Worm (Caenorhabditis elegans) whole organism, early embryonic: Measurements from ENCODE around the gene Y62E10A.3.

Experiments
- B0310.2 ChIP-seq: sonication (generic microtip); optimal IDR thresholded peaks from 2 replicates; lab custom pipeline; 2016; ENCODE audit warnings: mild to moderate bottlenecking, missing genetic modification characterization, missing compliant biosample characterization
- ama-1 ChIP-seq: fragments of 150-350 bp; optimal IDR thresholded peaks from 2 replicates; lab custom pipeline; 2014
- ceh-13 ChIP-seq: fragments of 200-800 bp; sonication (Bioruptor generic); optimal IDR thresholded peaks from 2 replicates; lab custom pipeline; 2018; ENCODE audit warnings: mild to moderate bottlenecking, missing genetic modification characterization, missing compliant biosample characterization
- ceh-36 ChIP-seq: sonication (generic microtip); optimal IDR thresholded peaks from 2 replicates; lab custom pipeline; 2016; ENCODE audit warnings: missing genetic modification characterization, inconsistent platforms, missing compliant biosample characterization
- ets-7 ChIP-seq: sonication (generic microtip); optimal IDR thresholded peaks from 2 replicates; lab custom pipeline; 2016; ENCODE audit warnings: missing genotype, missing genetic modification characterization, missing compliant biosample characterization
- flt-1 ChIP-seq: fragments of 200-800 bp; sonication (Bioruptor generic); IDR thresholded peaks from 2 replicates; pipeline ENCODE4 v1.3.6; 2022; ENCODE audit warnings: missing genetic modification characterization, missing compliant biosample characterization
- hmg-4 ChIP-seq: fragments of 200-800 bp; sonication (Bioruptor generic); optimal IDR thresholded peaks from 2 replicates; lab custom pipeline; 2018; ENCODE audit warnings: mild to moderate bottlenecking, missing genetic modification characterization, missing compliant biosample characterization
- hnd-1 ChIP-seq: sonication (generic microtip); optimal IDR thresholded peaks from 2 replicates; lab custom pipeline; 2016; ENCODE audit warnings: missing genetic modification characterization, missing compliant biosample characterization
- pes-1 ChIP-seq: fragments of 200-800 bp; sonication (Bioruptor generic); IDR thresholded peaks from 2 replicates; pipeline ENCODE4 v1.3.6; 2022; ENCODE audit warnings: missing genetic modification reagents, missing genetic modification characterization, missing compliant biosample characterization
- scrt-1 ChIP-seq: fragments of 200-800 bp; sonication (Bioruptor generic); IDR thresholded peaks from 2 replicates; pipeline ENCODE4 v1.3.6; 2022; ENCODE audit warnings: missing genetic modification characterization, missing compliant biosample characterization
- sea-1 ChIP-seq: fragments of 200-800 bp; sonication (Bioruptor generic); conservative IDR thresholded peaks from 2 replicates; pipeline ENCODE4 v1.3.6; 2022; ENCODE audit warnings: missing genetic modification characterization, missing compliant biosample characterization
- tbx-37 ChIP-seq: fragments of 200-800 bp; sonication (Bioruptor generic); conservative IDR thresholded peaks from 2 replicates; pipeline ENCODE4 v1.3.6; 2022; ENCODE audit warnings: missing genetic modification reagents, missing genetic modification characterization, missing compliant biosample characterization
- tra-4 ChIP-seq: sonication (generic microtip); optimal IDR thresholded peaks from 2 replicates; lab custom pipeline; 2017; ENCODE audit warnings: missing genetic modification characterization, missing compliant biosample characterization

ce11 chrIV:13381823-13382222, 21.8 kb upstream of the Y62E10A.3 start, which contains the start of gene emc-3:
- TF ChIP-seq B0310.2 (tag; lab: Kevin White, UChicago) (no peak), ama-1 (lab: Kevin White, UChicago) (no peak), ets-7 (tag; lab: Kevin White, UChicago) (no peak), pes-1 (no peak), hnd-1 (no peak), flt-1 (GFP tag; lab: Robert Waterston, UW) (no peak), ceh-13 (GFP tag; lab: Kevin White, UChicago) (no peak), ceh-36 (tag; lab: Kevin White, UChicago) (no peak), tbx-37 (GFP tag; lab: Robert Waterston, UW) (no peak), tra-4 (no peak), sea-1 (GFP tag; lab: Robert Waterston, UW) (no peak), hmg-4 (GFP tag; lab: Kevin White, UChicago) (no peak), scrt-1 (GFP tag; lab: Robert Waterston, UW) (no peak)
